Worm (Caenorhabditis elegans) whole organism, young adult: ENCODE results near the gene asp-17.

Experiments
- B0019.2 ChIP-seq: fragments of 200-800 bp; sonication (Bioruptor generic); conservative IDR thresholded peaks from 2 replicates; pipeline ENCODE4 v1.3.6; 2022; ENCODE audit warnings: missing genetic modification reagents, missing genetic modification characterization, missing compliant biosample characterization
- F23B12.7 ChIP-seq: sonication (generic microtip); optimal IDR thresholded peaks from 2 replicates; lab custom pipeline; 2017; ENCODE audit warnings: missing genetic modification characterization, mild to moderate bottlenecking, missing compliant biosample characterization, antibody characterized with exemption, moderate library complexity; ENCODE audit not compliant: insufficient read depth
- F57A8.1 ChIP-seq: fragments of 200-800 bp; sonication (Bioruptor generic); optimal IDR thresholded peaks from 2 replicates; lab custom pipeline; 2018; ENCODE audit warnings: mild to moderate bottlenecking, missing genetic modification characterization, moderate library complexity, missing compliant biosample characterization
- F57C9.4 ChIP-seq: sonication (generic microtip); optimal IDR thresholded peaks from 2 replicates; lab custom pipeline; 2017; ENCODE audit warnings: mild to moderate bottlenecking, missing genetic modification characterization, missing compliant biosample characterization
- K11D2.4 ChIP-seq: fragments of 200-800 bp; sonication (Bioruptor generic); IDR thresholded peaks from 2 replicates; pipeline ENCODE4 v1.3.6; 2022; ENCODE audit warnings: missing genetic modification reagents, missing genetic modification characterization, missing compliant biosample characterization
- Y79H2A.3 ChIP-seq: fragments of 200-800 bp; sonication (Bioruptor generic); conservative IDR thresholded peaks from 2 replicates; pipeline ENCODE4 v1.3.6; 2022; ENCODE audit warnings: missing genetic modification reagents, missing genetic modification characterization, missing compliant biosample characterization
- akir-1 ChIP-seq: fragments of 200-800 bp; sonication (Bioruptor generic); optimal IDR thresholded peaks from 2 replicates; lab custom pipeline; 2018; ENCODE audit warnings: mild to moderate bottlenecking, missing genetic modification characterization, moderate library complexity, missing compliant biosample characterization
- aptf-2 ChIP-seq: fragments of 200-800 bp; sonication (Bioruptor generic); conservative IDR thresholded peaks from 2 replicates; pipeline ENCODE4 v1.3.6; 2022; ENCODE audit warnings: missing genetic modification reagents, missing genetic modification characterization, missing compliant biosample characterization
- athp-1 ChIP-seq: sonication (generic microtip); optimal IDR thresholded peaks from 2 replicates; lab custom pipeline; 2017; ENCODE audit warnings: mild to moderate bottlenecking, missing genetic modification characterization, missing compliant biosample characterization
- cebp-2 ChIP-seq: fragments of 200-800 bp; sonication (Bioruptor generic); IDR thresholded peaks from 2 replicates; pipeline ENCODE4 v1.3.6; 2022; ENCODE audit warnings: missing genetic modification characterization, missing compliant biosample characterization
- ceh-100 ChIP-seq: fragments of 200-800 bp; sonication (Bioruptor generic); IDR thresholded peaks from 2 replicates; pipeline ENCODE4 v1.3.6; 2022; ENCODE audit warnings: missing genetic modification reagents, missing genetic modification characterization, missing compliant biosample characterization
- ceh-40 ChIP-seq: fragments of 200-800 bp; sonication (Bioruptor generic); IDR thresholded peaks from 2 replicates; pipeline ENCODE4 v1.3.6; 2022; ENCODE audit warnings: missing genetic modification characterization, missing compliant biosample characterization
- ceh-58 ChIP-seq: fragments of 200-800 bp; sonication (Bioruptor generic); IDR thresholded peaks from 2 replicates; pipeline ENCODE4 v1.3.6; 2022; ENCODE audit warnings: missing genetic modification characterization, missing compliant biosample characterization
- dpff-1 ChIP-seq: sonication (generic microtip); optimal IDR thresholded peaks from 2 replicates; lab custom pipeline; 2017; ENCODE audit warnings: mild to moderate bottlenecking, missing genetic modification characterization, missing compliant biosample characterization
- dpl-1 ChIP-seq: fragments of 150-350 bp; optimal IDR thresholded peaks from 2 replicates; lab custom pipeline; 2014; ENCODE audit warnings: missing biosample characterization, missing genetic modification reagents, missing genetic modification characterization
- efl-1 ChIP-seq: fragments of 150-350 bp; optimal IDR thresholded peaks from 2 replicates; lab custom pipeline; 2014; ENCODE audit warnings: missing biosample characterization, missing genetic modification reagents, missing genetic modification characterization
- ets-4 ChIP-seq: fragments of 200-800 bp; sonication (Bioruptor generic); optimal IDR thresholded peaks from 2 replicates; lab custom pipeline; 2018; ENCODE audit warnings: mild to moderate bottlenecking, missing genetic modification characterization, missing compliant biosample characterization
- fkh-3 ChIP-seq: sonication (generic microtip); optimal IDR thresholded peaks from 2 replicates; lab custom pipeline; 2016; ENCODE audit warnings: mild to moderate bottlenecking, missing genetic modification characterization, missing compliant biosample characterization
- hlh-26 ChIP-seq: fragments of 200-800 bp; sonication (Bioruptor generic); conservative IDR thresholded peaks from 2 replicates; pipeline ENCODE4 v1.3.6; 2022; ENCODE audit warnings: missing genetic modification reagents, missing genetic modification characterization, missing compliant biosample characterization
- let-526 ChIP-seq: fragments of 200-800 bp; sonication (Bioruptor generic); IDR thresholded peaks from 2 replicates; pipeline ENCODE4 v1.3.6; 2022; ENCODE audit warnings: missing genetic modification reagents, missing genetic modification characterization, missing compliant biosample characterization
- lin-26 ChIP-seq: fragments of 200-800 bp; sonication (Bioruptor generic); IDR thresholded peaks from 2 replicates; pipeline ENCODE4 v1.3.6; 2022; ENCODE audit warnings: missing genetic modification reagents, missing genetic modification characterization, missing compliant biosample characterization
- lsl-1 ChIP-seq: fragments of 200-800 bp; sonication (Bioruptor generic); optimal IDR thresholded peaks from 2 replicates; lab custom pipeline; 2018; ENCODE audit warnings: mild to moderate bottlenecking, missing genetic modification characterization, moderate library complexity, missing compliant biosample characterization
- madf-6 ChIP-seq: fragments of 200-800 bp; sonication (Bioruptor generic); IDR thresholded peaks from 2 replicates; pipeline ENCODE4 v1.3.6; 2022; ENCODE audit warnings: missing genetic modification reagents, missing genetic modification characterization, missing compliant biosample characterization
- mcd-1 ChIP-seq: fragments of 200-800 bp; sonication (Bioruptor generic); IDR thresholded peaks from 2 replicates; pipeline ENCODE4 v1.3.6; 2022; ENCODE audit warnings: missing genetic modification reagents, missing genetic modification characterization, missing compliant biosample characterization
- mes-4 ChIP-seq: sonication (generic microtip); optimal IDR thresholded peaks from 2 replicates; lab custom pipeline; 2016; ENCODE audit warnings: missing genotype, missing genetic modification characterization, missing compliant biosample characterization
- mxl-1 ChIP-seq: sonication (generic microtip); optimal IDR thresholded peaks from 2 replicates; lab custom pipeline; 2016; ENCODE audit warnings: missing genetic modification characterization, missing compliant biosample characterization
- nhr-120 ChIP-seq: fragments of 200-800 bp; sonication (Bioruptor generic); IDR thresholded peaks from 2 replicates; pipeline ENCODE4 v1.3.6; 2022; ENCODE audit warnings: missing genetic modification characterization, missing compliant biosample characterization
- nhr-27 ChIP-seq: fragments of 200-800 bp; sonication (Bioruptor generic); optimal IDR thresholded peaks from 2 replicates; lab custom pipeline; 2018; ENCODE audit warnings: mild to moderate bottlenecking, missing genetic modification characterization, moderate library complexity, missing compliant biosample characterization
- nhr-80 ChIP-seq: sonication (generic microtip); optimal IDR thresholded peaks from 2 replicates; lab custom pipeline; 2016; ENCODE audit warnings: missing genetic modification characterization, missing compliant biosample characterization
- pbrm-1 ChIP-seq: fragments of 200-800 bp; sonication (Bioruptor generic); IDR thresholded peaks from 2 replicates; pipeline ENCODE4 v1.3.6; 2022; ENCODE audit warnings: missing genetic modification reagents, missing genetic modification characterization, missing compliant biosample characterization
- rec-8 ChIP-seq, 2 experiments: sonication (generic microtip); optimal IDR thresholded peaks; 2 replicates each; lab custom pipeline; 2016; ENCODE audit warnings: mild to moderate bottlenecking in 2 of 2, missing genetic modification characterization in 2 of 2, missing genetic modification reagents in 2 of 2, missing genotype in 2 of 2, missing biosample characterization in 1 of 2, missing compliant biosample characterization in 1 of 2, moderate library complexity in 1 of 2
- sea-2 ChIP-seq: fragments of 200-800 bp; sonication (Bioruptor generic); IDR thresholded peaks from 2 replicates; pipeline ENCODE4 v1.3.6; 2022; ENCODE audit warnings: missing genetic modification characterization, missing compliant biosample characterization
- snpc-1.1 ChIP-seq: sonication (generic microtip); optimal IDR thresholded peaks from 2 replicates; lab custom pipeline; 2017; ENCODE audit warnings: missing genetic modification characterization, mild to moderate bottlenecking, missing compliant biosample characterization, antibody characterized with exemption, moderate library complexity, missing genotype, missing genetic modification reagents; ENCODE audit not compliant: insufficient read depth
- somi-1 ChIP-seq: fragments of 200-800 bp; sonication (Bioruptor generic); optimal IDR thresholded peaks from 2 replicates; lab custom pipeline; 2018; ENCODE audit warnings: mild to moderate bottlenecking, missing genetic modification characterization, missing compliant biosample characterization
- tlf-1 ChIP-seq: fragments of 200-800 bp; sonication (Bioruptor generic); optimal IDR thresholded peaks from 2 replicates; lab custom pipeline; 2018; ENCODE audit warnings: mild to moderate bottlenecking, missing genetic modification characterization, missing compliant biosample characterization
- unc-130 ChIP-seq: sonication (generic microtip); optimal IDR thresholded peaks from 2 replicates; lab custom pipeline; 2016; ENCODE audit warnings: missing genetic modification reagents, missing genetic modification characterization, missing compliant biosample characterization
- xnd-1 ChIP-seq: sonication (generic microtip); optimal IDR thresholded peaks from 2 replicates; lab custom pipeline; 2016; ENCODE audit warnings: missing genotype, missing genetic modification reagents, missing genetic modification characterization, missing compliant biosample characterization
- ztf-28 ChIP-seq: fragments of 200-800 bp; sonication (Bioruptor generic); IDR thresholded peaks from 2 replicates; pipeline ENCODE4 v1.3.6; 2022; ENCODE audit warnings: missing genetic modification reagents, missing genetic modification characterization, missing compliant biosample characterization
- ztf-6 ChIP-seq: fragments of 200-800 bp; sonication (Bioruptor generic); IDR thresholded peaks from 2 replicates; pipeline ENCODE4 v1.3.6; 2022; ENCODE audit warnings: missing genetic modification reagents, missing genetic modification characterization, missing compliant biosample characterization

Gene asp-17

ce11 chrV:19073169-19073568 is 36.0 kb upstream of the asp-17 start:
- TF ChIP-seq lin-26 (GFP tag; lab: Robert Waterston, UW) = no peak
- no peak for TF ChIP-seq nhr-27
- TF ChIP-seq fkh-3 (tag; lab: Kevin White, UChicago) = no peak
- no peak for TF ChIP-seq xnd-1 (tag; lab: Kevin White, UChicago)
- no peak for TF ChIP-seq mxl-1
- no peak for TF ChIP-seq dpff-1 (tag; lab: Kevin White, UChicago)
- TF ChIP-seq dpl-1 (GFP tag; lab: Kevin White, UChicago) = no peak
- no peak for TF ChIP-seq K11D2.4 (GFP tag; lab: Robert Waterston, UW)
- TF ChIP-seq pbrm-1 (GFP tag; lab: Robert Waterston, UW) = no peak
- no peak for TF ChIP-seq athp-1
- TF ChIP-seq nhr-80 (tag; lab: Kevin White, UChicago) = no peak
- no peak for TF ChIP-seq B0019.2 (GFP tag; lab: Robert Waterston, UW)
- TF ChIP-seq ztf-28 (GFP tag; lab: Robert Waterston, UW) = no peak
- TF ChIP-seq F57C9.4 = no peak
- no peak for TF ChIP-seq rec-8 (tag; optimal IDR thresholded peaks at IDR 0.05; lab: Kevin White, UChicago)
- TF ChIP-seq aptf-2 (GFP tag; lab: Robert Waterston, UW) = no peak
- TF ChIP-seq, all 124 proteins: peak for 0

- no peak for TF ChIP-seq madf-6 (GFP tag; lab: Robert Waterston, UW)
- no peak for TF ChIP-seq nhr-120
- TF ChIP-seq B0019.2 (GFP tag; lab: Robert Waterston, UW) = no peak
- no peak for TF ChIP-seq unc-130 (GFP tag; lab: Kevin White, UChicago)
- no peak for TF ChIP-seq tlf-1 (GFP tag; lab: Kevin White, UChicago)
- TF ChIP-seq F57A8.1 (GFP tag; lab: Kevin White, UChicago) = no peak
- TF ChIP-seq ets-4 (GFP tag; lab: Kevin White, UChicago) = no peak
- TF ChIP-seq akir-1 (GFP tag; lab: Kevin White, UChicago) = no peak
- no peak for TF ChIP-seq ceh-40 (GFP tag; lab: Robert Waterston, UW)
- no peak for TF ChIP-seq pbrm-1 (GFP tag; lab: Robert Waterston, UW)
- no peak for TF ChIP-seq cebp-2 (GFP tag; lab: Robert Waterston, UW)
- TF ChIP-seq mes-4 (tag; lab: Kevin White, UChicago) = no peak
- TF ChIP-seq snpc-1.1 (tag; lab: Kevin White, UChicago) = no peak
- TF ChIP-seq efl-1 (GFP tag; lab: Kevin White, UChicago) = no peak
- TF ChIP-seq somi-1 (GFP tag; lab: Kevin White, UChicago) = no peak
- no peak for TF ChIP-seq let-526 (GFP tag; lab: Robert Waterston, UW)
- no peak for TF ChIP-seq mcd-1 (GFP tag; lab: Robert Waterston, UW)
- no peak for TF ChIP-seq Y79H2A.3
- no peak for TF ChIP-seq lsl-1
Observed at ce11 chrV:19068888-19069287, 31.8 kb upstream of the asp-17 start.

ce11 chrV:19063326-19063725 is 26.2 kb upstream of the asp-17 start:
- no peak for TF ChIP-seq hlh-26 (GFP tag; lab: Robert Waterston, UW)
- TF ChIP-seq ets-4 (GFP tag; lab: Kevin White, UChicago) = no peak
- TF ChIP-seq sea-2 = no peak
- no peak for TF ChIP-seq ceh-58 (GFP tag; lab: Robert Waterston, UW)
- no peak for TF ChIP-seq mxl-1
- no peak for TF ChIP-seq F23B12.7 (tag; lab: Kevin White, UChicago)
- no peak for TF ChIP-seq ceh-100 (GFP tag; lab: Robert Waterston, UW)
- TF ChIP-seq ztf-6 (GFP tag; lab: Robert Waterston, UW) = no peak
- TF ChIP-seq, all 124 proteins: peak for 0
